Fruit fly (Drosophila melanogaster) whole organism, prepupa: Measurements from ENCODE around the gene Usp10.

ENCODE experiments used
- CG10631 ChIP-seq: fragments of 200-800 bp; sonication (Bioruptor generic); optimal IDR thresholded peaks from 2 replicates; lab custom pipeline; 2016; ENCODE audit warnings: missing biosample characterization, missing genetic modification characterization
- CG10669 ChIP-seq: fragments of 200-800 bp; sonication (Bioruptor generic); optimal IDR thresholded peaks from 3 replicates; lab custom pipeline; 2018; ENCODE audit warnings: missing biosample characterization, mild to moderate bottlenecking, missing genetic modification characterization, moderate library complexity
- CG11294 ChIP-seq: fragments of 200-800 bp; sonication (Bioruptor generic); IDR thresholded peaks from 2 replicates; pipeline ENCODE4 v1.3.6; 2022; ENCODE audit warnings: missing biosample characterization, missing genetic modification characterization
- CG11762 ChIP-seq: fragments of 200-800 bp; sonication (Bioruptor generic); optimal IDR thresholded peaks from 3 replicates; lab custom pipeline; 2016; ENCODE audit warnings: missing biosample characterization, missing genetic modification characterization; ENCODE audit not compliant: insufficient read depth
- CG11902 ChIP-seq: fragments of 200-800 bp; sonication (Bioruptor generic); optimal IDR thresholded peaks from 3 replicates; lab custom pipeline; 2016; ENCODE audit warnings: missing biosample characterization, missing genetic modification characterization
- CG16779 ChIP-seq: fragments of 200-800 bp; sonication (Bioruptor generic); optimal IDR thresholded peaks from 3 replicates; lab custom pipeline; 2017; ENCODE audit warnings: missing biosample characterization, mild to moderate bottlenecking, missing genetic modification characterization
- CG32006 ChIP-seq: fragments of 200-800 bp; sonication (Bioruptor generic); optimal IDR thresholded peaks from 3 replicates; lab custom pipeline; 2017; ENCODE audit warnings: missing biosample characterization, mild to moderate bottlenecking, missing genetic modification characterization
- CG34406 ChIP-seq: fragments of 200-800 bp; sonication (Bioruptor generic); optimal IDR thresholded peaks from 3 replicates; lab custom pipeline; 2016; ENCODE audit warnings: missing biosample characterization, missing genetic modification characterization
- CG6163 ChIP-seq: fragments of 200-800 bp; sonication (Bioruptor generic); IDR thresholded peaks from 3 replicates; pipeline ENCODE4 v1.3.6; 2022; ENCODE audit warnings: missing biosample characterization, missing genetic modification characterization
- CG6792 ChIP-seq: fragments of 200-800 bp; sonication (Bioruptor generic); optimal IDR thresholded peaks from 3 replicates; lab custom pipeline; 2016; ENCODE audit warnings: missing biosample characterization, missing genetic modification characterization
- CG8119 ChIP-seq: fragments of 200-800 bp; sonication (Bioruptor generic); IDR thresholded peaks from 3 replicates; pipeline ENCODE4 v1.3.6; 2022; ENCODE audit warnings: missing biosample characterization, missing genetic modification characterization
- Eip75B ChIP-seq: fragments of 200-800 bp; sonication (Bioruptor generic); optimal IDR thresholded peaks from 3 replicates; lab custom pipeline; 2016; ENCODE audit warnings: missing biosample characterization, missing genetic modification characterization
- Eip78C ChIP-seq: fragments of 200-800 bp; sonication (Bioruptor generic); peaks from one replicate; lab custom pipeline; 2016; ENCODE audit warnings: missing biosample characterization, missing genetic modification characterization
- Ets21C ChIP-seq: fragments of 200-800 bp; sonication (Bioruptor generic); optimal IDR thresholded peaks from 3 replicates; lab custom pipeline; 2016; ENCODE audit warnings: missing biosample characterization, missing genetic modification characterization
- Hr38 ChIP-seq: sonication (Bioruptor generic); optimal IDR thresholded peaks from 2 replicates; lab custom pipeline; 2016; ENCODE audit warnings: missing biosample characterization, missing genetic modification characterization
- Sox102F ChIP-seq: fragments of 200-800 bp; sonication (Bioruptor generic); optimal IDR thresholded peaks from 2 replicates; lab custom pipeline; 2016; ENCODE audit warnings: missing biosample characterization, mild to moderate bottlenecking, missing genetic modification characterization
- Sox14 ChIP-seq: fragments of 200-800 bp; sonication (Bioruptor generic); optimal IDR thresholded peaks from 3 replicates; lab custom pipeline; 2016; ENCODE audit warnings: missing biosample characterization, missing genetic modification characterization
- cyc ChIP-seq: fragments of 200-800 bp; sonication (Bioruptor generic); optimal IDR thresholded peaks from 3 replicates; lab custom pipeline; 2016; ENCODE audit warnings: missing biosample characterization, missing genetic modification characterization
- esn ChIP-seq: fragments of 200-800 bp; sonication (Bioruptor generic); optimal IDR thresholded peaks from 2 replicates; lab custom pipeline; 2016; ENCODE audit warnings: missing biosample characterization, mild to moderate bottlenecking, missing genetic modification characterization, moderate library complexity
- fkh ChIP-seq: fragments of 200-800 bp; sonication (Bioruptor generic); optimal IDR thresholded peaks from 3 replicates; lab custom pipeline; 2017; ENCODE audit warnings: missing biosample characterization, mild to moderate bottlenecking, missing genetic modification characterization, moderate library complexity
- lz ChIP-seq: fragments of 200-800 bp; sonication (Bioruptor generic); optimal IDR thresholded peaks from 3 replicates; lab custom pipeline; 2016; ENCODE audit warnings: missing biosample characterization, missing genetic modification characterization
- pdm3 ChIP-seq: fragments of 200-800 bp; sonication (Bioruptor generic); optimal IDR thresholded peaks from 3 replicates; lab custom pipeline; 2016; ENCODE audit warnings: missing biosample characterization, missing genetic modification characterization
- spab ChIP-seq: fragments of 200-800 bp; sonication (Bioruptor generic); optimal IDR thresholded peaks from 2 replicates; lab custom pipeline; 2017; ENCODE audit warnings: missing biosample characterization, mild to moderate bottlenecking, missing genetic modification characterization, missing genetic modification reagents
- ss ChIP-seq, 2 experiments: fragments of 200-800 bp; sonication (Bioruptor generic); optimal IDR thresholded peaks; 2 replicates in 1 of 2; 3 replicates in 1 of 2; lab custom pipeline; 2017 to 2018; ENCODE audit warnings: mild to moderate bottlenecking in 2 of 2, missing biosample characterization in 2 of 2, missing genetic modification characterization in 2 of 2, moderate library complexity in 1 of 2
- svp ChIP-seq: fragments of 200-800 bp; sonication (Bioruptor generic); peaks from one replicate; lab custom pipeline; 2016; ENCODE audit warnings: missing biosample characterization, missing genetic modification characterization

Usp10 gene

DNA sequence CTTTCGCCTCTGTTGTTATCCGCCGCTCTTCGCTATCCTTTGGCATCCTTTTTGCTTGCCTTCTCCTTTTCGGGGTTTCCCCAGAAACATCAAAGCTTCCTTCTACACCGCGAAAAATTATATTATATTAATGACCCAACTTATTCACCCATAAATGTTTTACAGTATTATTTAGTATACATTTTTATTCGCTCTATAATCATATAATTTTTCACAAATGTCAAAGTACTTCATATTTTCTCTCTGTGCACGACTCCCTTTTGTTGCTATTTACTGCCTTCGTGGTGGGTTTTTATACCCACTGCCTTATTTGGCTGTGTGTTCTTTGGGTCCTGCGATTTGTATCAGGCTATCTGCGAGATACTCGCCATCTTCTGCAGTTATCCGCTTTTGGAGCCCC, 45.5 kb downstream of the Usp10 start:
- TF ChIP-seq CG16779: no peak
- no peak for TF ChIP-seq CG11762
- TF ChIP-seq Ets21C (GFP tag; lab: Kevin White, UChicago): no peak
- no peak for TF ChIP-seq Hr38 (GFP tag; lab: Kevin White, UChicago)
- no peak for TF ChIP-seq fkh (GFP tag; lab: Kevin White, UChicago)
- TF ChIP-seq CG6792: no peak
- no peak for TF ChIP-seq Sox102F (GFP tag; lab: Kevin White, UChicago)
- TF ChIP-seq CG10669 (GFP tag; lab: Kevin White, UChicago): no peak
- TF ChIP-seq ss (GFP tag; optimal IDR thresholded peaks at IDR 0.05; lab: Kevin White, UChicago): peak in 1 of 2 experiments; percentile 6
- no peak for TF ChIP-seq CG8119 (GFP tag; lab: Robert Waterston, UW)
- no peak for TF ChIP-seq spab
- peak; percentile 65 for TF ChIP-seq svp (GFP tag; lab: Kevin White, UChicago)
- TF ChIP-seq CG11294 (GFP tag; lab: Robert Waterston, UW): no peak
- no peak for TF ChIP-seq CG34406
- TF ChIP-seq Eip78C (GFP tag; lab: Kevin White, UChicago): peak; percentile 72
- no peak for TF ChIP-seq CG10631 (GFP tag; lab: Kevin White, UChicago)
- TF ChIP-seq lz: no peak
- no peak for TF ChIP-seq esn (GFP tag; lab: Kevin White, UChicago)
- TF ChIP-seq CG6163: no peak
- no peak for TF ChIP-seq CG32006 (GFP tag; lab: Kevin White, UChicago)
- TF ChIP-seq Eip75B: no peak
- TF ChIP-seq CG11902: no peak
- no peak for TF ChIP-seq Sox14 (GFP tag; lab: Kevin White, UChicago)
- TF ChIP-seq pdm3 (GFP tag; lab: Kevin White, UChicago): no peak
- TF ChIP-seq cyc (GFP tag; lab: Kevin White, UChicago): no peak
